Fruit fly (Drosophila melanogaster) whole organism, embryonic: ENCODE data around the gene Art8.
A peak's percentile ranks its signal among the peaks of the same experiment; 100 is the strongest.

Source experiments
- Antp ChIP-seq: fragments of 200-800 bp; sonication (Bioruptor generic); optimal IDR thresholded peaks from 3 replicates; lab custom pipeline; 2016; ENCODE audit warnings: missing biosample characterization, missing genetic modification characterization
- B-H1 ChIP-seq: fragments of 200-800 bp; sonication (Bioruptor generic); IDR thresholded peaks from 3 replicates; pipeline ENCODE4 v1.3.6; 2022; ENCODE audit warnings: missing biosample characterization, missing genetic modification characterization
- CG1024 ChIP-seq: fragments of 200-800 bp; sonication (Bioruptor generic); IDR thresholded peaks from 2 replicates; pipeline ENCODE4 v1.3.6; 2022; ENCODE audit warnings: missing biosample characterization, missing genetic modification characterization
- CG10654 ChIP-seq: fragments of 200-800 bp; sonication (Bioruptor generic); optimal IDR thresholded peaks from 2 replicates; lab custom pipeline; 2016; ENCODE audit warnings: missing biosample characterization, missing genetic modification characterization
- CG11456 ChIP-seq: fragments of 200-800 bp; sonication (Bioruptor generic); IDR thresholded peaks from 3 replicates; pipeline ENCODE4 v1.3.6; 2022; ENCODE audit warnings: missing biosample characterization, missing genetic modification characterization
- CG11696 ChIP-seq: fragments of 200-800 bp; sonication (Bioruptor generic); IDR thresholded peaks from 2 replicates; pipeline ENCODE4 v1.3.6; 2022; ENCODE audit warnings: missing biosample characterization, missing genetic modification characterization
- CG13624 ChIP-seq: fragments of 200-800 bp; sonication (Bioruptor generic); optimal IDR thresholded peaks from 2 replicates; lab custom pipeline; 2016; ENCODE audit warnings: missing biosample characterization, missing genetic modification characterization
- CG14441 ChIP-seq: fragments of 200-800 bp; sonication (Bioruptor generic); IDR thresholded peaks from 2 replicates; pipeline ENCODE4 v1.3.6; 2022; ENCODE audit warnings: missing biosample characterization, missing genetic modification characterization
- CG15011 ChIP-seq: fragments of 200-800 bp; sonication (Bioruptor generic); optimal IDR thresholded peaks from 3 replicates; lab custom pipeline; 2018; ENCODE audit warnings: missing biosample characterization, mild to moderate bottlenecking, missing genetic modification characterization
- CG17361 ChIP-seq: fragments of 200-800 bp; sonication (Bioruptor generic); IDR thresholded peaks from 3 replicates; pipeline ENCODE4 v1.3.6; 2022; ENCODE audit warnings: missing biosample characterization, missing genetic modification characterization
- CG17829 ChIP-seq: fragments of 200-800 bp; optimal IDR thresholded peaks from 2 replicates; lab custom pipeline; 2019; ENCODE audit warnings: missing biosample characterization, mild to moderate bottlenecking, missing genetic modification characterization, moderate library complexity
- CG18764 ChIP-seq: fragments of 200-800 bp; sonication (Bioruptor generic); optimal IDR thresholded peaks from 3 replicates; lab custom pipeline; 2016; ENCODE audit warnings: missing biosample characterization, missing genetic modification characterization
- CG31388 ChIP-seq: fragments of 200-800 bp; sonication (Bioruptor generic); optimal IDR thresholded peaks from 2 replicates; lab custom pipeline; 2016; ENCODE audit warnings: missing biosample characterization, missing genetic modification characterization
- CG4820 ChIP-seq: fragments of 200-800 bp; sonication (Bioruptor generic); optimal IDR thresholded peaks from 3 replicates; lab custom pipeline; 2016; ENCODE audit warnings: missing biosample characterization, missing genetic modification characterization
- CG5180 ChIP-seq: fragments of 200-800 bp; sonication (Bioruptor generic); optimal IDR thresholded peaks from 3 replicates; lab custom pipeline; 2017; ENCODE audit warnings: missing biosample characterization, missing genetic modification characterization, mild to moderate bottlenecking, moderate library complexity, missing genetic modification reagents
- CG5245 ChIP-seq: fragments of 200-800 bp; sonication (Bioruptor generic); optimal IDR thresholded peaks from 3 replicates; lab custom pipeline; 2016; ENCODE audit warnings: missing biosample characterization, missing genetic modification characterization
- CG6683 ChIP-seq: fragments of 200-800 bp; sonication (Bioruptor generic); optimal IDR thresholded peaks from 2 replicates; lab custom pipeline; 2017; ENCODE audit warnings: missing biosample characterization, mild to moderate bottlenecking, missing genetic modification characterization, missing genetic modification reagents
- CG6813 ChIP-seq: fragments of 200-800 bp; sonication (Bioruptor generic); optimal IDR thresholded peaks from 2 replicates; lab custom pipeline; 2017; ENCODE audit warnings: missing biosample characterization, missing genetic modification characterization, mild to moderate bottlenecking, moderate library complexity, missing genetic modification reagents
- CG7357 ChIP-seq: fragments of 200-800 bp; sonication (Bioruptor generic); IDR thresholded peaks from 3 replicates; pipeline ENCODE4 v1.3.6; 2022; ENCODE audit warnings: missing biosample characterization, missing genetic modification characterization
- CG7556 ChIP-seq: fragments of 200-800 bp; sonication (Bioruptor generic); optimal IDR thresholded peaks from 2 replicates; lab custom pipeline; 2017; ENCODE audit warnings: missing biosample characterization, mild to moderate bottlenecking, missing genetic modification characterization
- CG7987 ChIP-seq: fragments of 200-800 bp; sonication (Bioruptor generic); optimal IDR thresholded peaks from 2 replicates; lab custom pipeline; 2018; ENCODE audit warnings: missing biosample characterization, mild to moderate bottlenecking, missing genetic modification characterization, moderate library complexity
- CG8281 ChIP-seq: fragments of 200-800 bp; sonication (Bioruptor generic); optimal IDR thresholded peaks from 2 replicates; lab custom pipeline; 2018; ENCODE audit warnings: missing biosample characterization, mild to moderate bottlenecking, missing genetic modification characterization, moderate library complexity
- CG8924 ChIP-seq: fragments of 200-800 bp; optimal IDR thresholded peaks from 3 replicates; lab custom pipeline; 2019; ENCODE audit warnings: missing biosample characterization, mild to moderate bottlenecking, missing genetic modification characterization, moderate library complexity
- CTCF ChIP-seq: fragments of 200-800 bp; sonication (Bioruptor generic); optimal IDR thresholded peaks from 2 replicates; lab custom pipeline; 2017; ENCODE audit warnings: missing biosample characterization, mild to moderate bottlenecking, missing genetic modification characterization, moderate library complexity
- Fer1 ChIP-seq: fragments of 200-800 bp; sonication (Bioruptor generic); optimal IDR thresholded peaks from 2 replicates; lab custom pipeline; 2017; ENCODE audit warnings: missing biosample characterization, mild to moderate bottlenecking, missing genetic modification characterization
- HHEX ChIP-seq: fragments of 200-800 bp; sonication (Bioruptor generic); optimal IDR thresholded peaks from 3 replicates; lab custom pipeline; 2017; ENCODE audit warnings: missing biosample characterization, mild to moderate bottlenecking, missing genetic modification characterization, missing genetic modification reagents
- Med ChIP-seq: fragments of 200-800 bp; sonication (Bioruptor generic); peaks from one replicate; lab custom pipeline; 2016; ENCODE audit warnings: missing biosample characterization, missing genetic modification characterization, mild to moderate bottlenecking, inconsistent platforms, moderate library complexity
- NFAT ChIP-seq: fragments of 200-800 bp; sonication (Bioruptor generic); IDR thresholded peaks from 2 replicates; pipeline ENCODE4 v1.3.6; 2022; ENCODE audit warnings: missing biosample characterization, missing genetic modification characterization
- Opbp ChIP-seq: fragments of 200-800 bp; sonication (Bioruptor generic); IDR thresholded peaks from 3 replicates; pipeline ENCODE4 v1.3.6; 2022; ENCODE audit warnings: missing biosample characterization, missing genetic modification characterization; ENCODE audit not compliant: partially characterized antibody
- Sin3A ChIP-seq: fragments of >200 bp; optimal IDR thresholded peaks from 2 replicates; lab custom pipeline; 2018
- Stat92E ChIP-seq, 3 experiments: fragments of >200 bp in 2 of 3; fragments of 200-800 bp in 1 of 3; sonication (Bioruptor generic) in 1 of 3; optimal IDR thresholded peaks; 2 replicates each; lab custom pipeline; 2017 to 2019; ENCODE audit warnings: missing biosample characterization in 3 of 3, missing genetic modification characterization in 3 of 3, mild to moderate bottlenecking in 1 of 3, moderate library complexity in 1 of 3
- Trl ChIP-seq, 3 experiments: fragments of >200 bp in 2 of 3; fragments of 200-800 bp in 1 of 3; sonication (Bioruptor generic) in 1 of 3; optimal IDR thresholded peaks; 2 replicates in 1 of 3; 3 replicates in 2 of 3; lab custom pipeline; 2016 to 2017; ENCODE audit warnings: missing biosample characterization in 1 of 3, missing genetic modification characterization in 1 of 3
- al ChIP-seq: fragments of 200-800 bp; sonication (Bioruptor generic); IDR thresholded peaks from 2 replicates; pipeline ENCODE4 v1.3.6; 2022; ENCODE audit warnings: missing biosample characterization, missing genetic modification characterization
- ase ChIP-seq: fragments of 200-800 bp; sonication (Bioruptor generic); IDR thresholded peaks from 3 replicates; pipeline ENCODE4 v1.3.6; 2022; ENCODE audit warnings: missing biosample characterization, missing genetic modification characterization
- bab2 ChIP-seq: fragments of 200-800 bp; sonication (Bioruptor generic); optimal IDR thresholded peaks from 2 replicates; lab custom pipeline; 2016; ENCODE audit warnings: missing biosample characterization, missing genetic modification characterization
- cas ChIP-seq: fragments of 200-800 bp; sonication (Bioruptor generic); IDR thresholded peaks from 2 replicates; pipeline ENCODE4 v1.3.6; 2022; ENCODE audit warnings: missing biosample characterization, missing genetic modification characterization
- cg ChIP-seq: fragments of 200-800 bp; sonication (Bioruptor generic); optimal IDR thresholded peaks from 3 replicates; lab custom pipeline; 2019; ENCODE audit warnings: missing biosample characterization, mild to moderate bottlenecking, missing genetic modification characterization, moderate library complexity
- chm ChIP-seq: fragments of 200-800 bp; sonication (Bioruptor generic); IDR thresholded peaks from 2 replicates; pipeline ENCODE4 v1.3.6; 2022; ENCODE audit warnings: missing biosample characterization, missing genetic modification characterization
- esg ChIP-seq: fragments of 200-800 bp; sonication (Bioruptor generic); conservative IDR thresholded peaks from 2 replicates; pipeline ENCODE4 v1.3.6; 2022; ENCODE audit warnings: missing biosample characterization, missing genetic modification characterization
- fd64A ChIP-seq: fragments of 200-800 bp; sonication (Bioruptor generic); optimal IDR thresholded peaks from 3 replicates; lab custom pipeline; 2018; ENCODE audit warnings: missing biosample characterization, mild to moderate bottlenecking, missing genetic modification characterization
- gem ChIP-seq: fragments of 200-800 bp; sonication (Bioruptor generic); optimal IDR thresholded peaks from 2 replicates; lab custom pipeline; 2019; ENCODE audit warnings: missing biosample characterization, mild to moderate bottlenecking, missing genetic modification characterization, moderate library complexity
- lbe ChIP-seq: fragments of 200-800 bp; sonication (Bioruptor generic); optimal IDR thresholded peaks from 2 replicates; lab custom pipeline; 2016; ENCODE audit warnings: missing biosample characterization, mild to moderate bottlenecking, missing genetic modification characterization
- lmd ChIP-seq: fragments of 200-800 bp; sonication (Bioruptor generic); IDR thresholded peaks from 2 replicates; pipeline ENCODE4 v1.3.6; 2022; ENCODE audit warnings: missing biosample characterization, missing genetic modification characterization
- mirr ChIP-seq: fragments of 200-800 bp; sonication (Bioruptor generic); optimal IDR thresholded peaks from 3 replicates; lab custom pipeline; 2018; ENCODE audit warnings: missing biosample characterization, mild to moderate bottlenecking, missing genetic modification characterization
- pb ChIP-seq: fragments of 200-800 bp; sonication (Bioruptor generic); optimal IDR thresholded peaks from 3 replicates; lab custom pipeline; 2016; ENCODE audit warnings: missing biosample characterization, missing genetic modification characterization
- row ChIP-seq: fragments of 200-800 bp; sonication (Bioruptor generic); IDR thresholded peaks from 3 replicates; pipeline ENCODE4 v1.3.6; 2022; ENCODE audit warnings: missing biosample characterization, missing genetic modification characterization
- slou ChIP-seq: fragments of 200-800 bp; sonication (Bioruptor generic); optimal IDR thresholded peaks from 3 replicates; lab custom pipeline; 2016; ENCODE audit warnings: missing biosample characterization, missing genetic modification characterization
- sqz ChIP-seq: fragments of 200-800 bp; sonication (Bioruptor generic); optimal IDR thresholded peaks from 3 replicates; lab custom pipeline; 2018; ENCODE audit warnings: missing biosample characterization, mild to moderate bottlenecking, missing genetic modification characterization
- stc ChIP-seq: fragments of 200-800 bp; sonication (Bioruptor generic); IDR thresholded peaks from 2 replicates; pipeline ENCODE4 v1.3.6; 2022; ENCODE audit warnings: missing biosample characterization, missing genetic modification characterization
- trem ChIP-seq: fragments of 200-800 bp; optimal IDR thresholded peaks from 3 replicates; lab custom pipeline; 2019; ENCODE audit warnings: missing biosample characterization, mild to moderate bottlenecking, missing genetic modification characterization, moderate library complexity
- wdn ChIP-seq: fragments of 200-800 bp; sonication (Bioruptor generic); IDR thresholded peaks from 2 replicates; pipeline ENCODE4 v1.3.6; 2022; ENCODE audit warnings: missing biosample characterization, missing genetic modification characterization

Art8 gene

DNA sequence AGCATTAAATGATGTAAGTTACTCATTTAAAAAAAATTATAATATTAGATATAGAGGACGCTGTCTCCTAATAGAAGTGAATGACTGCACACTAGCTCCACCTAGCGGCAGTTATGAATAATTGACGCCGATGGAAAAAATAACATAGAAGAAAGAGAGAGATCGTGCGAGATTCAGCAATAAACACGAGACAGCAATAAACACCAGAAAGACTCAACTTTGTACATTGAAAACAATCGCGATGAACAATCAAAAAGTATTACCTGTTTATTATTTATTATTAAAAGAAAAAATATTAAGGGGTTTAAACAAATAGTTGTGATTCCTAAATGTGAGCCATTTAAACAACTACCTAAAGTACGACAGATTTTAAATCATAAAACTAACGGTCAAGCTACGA, 24.7 kb downstream of the Art8 start (continued):
- peak; percentile 34; the same call in 1 of the 3 replicates for TF ChIP-seq B-H1 (GFP tag; lab: Robert Waterston, UW)
- TF ChIP-seq Trl (optimal IDR thresholded peaks at IDR 0.05; lab: Kevin White, UChicago) = no peak
- peak; percentile 24 for TF ChIP-seq Trl (GFP tag; optimal IDR thresholded peaks at IDR 0.05; lab: Kevin White, UChicago)
- 0 out of 3 replicates have a peak, but pooled peaks have one; percentile 43 for TF ChIP-seq CG7357
- no peak for TF ChIP-seq CG11456 (GFP tag; lab: Robert Waterston, UW)
- TF ChIP-seq NFAT (GFP tag; lab: Robert Waterston, UW) = peak; percentile 66
- TF ChIP-seq ase = peak; percentile 61; the same call in 2 of the 3 replicates
- TF ChIP-seq CG17829 (tag; lab: Kevin White, UChicago) = peak; percentile 67
- TF ChIP-seq CG11696 = peak; percentile 68
- peak; percentile 27 for TF ChIP-seq CG5180
- peak; percentile 47 for TF ChIP-seq Fer1 (GFP tag; lab: Kevin White, UChicago)
- no peak for TF ChIP-seq wdn (GFP tag; lab: Robert Waterston, UW)
- TF ChIP-seq Opbp (GFP tag; lab: Robert Waterston, UW) = no peak
- peak; percentile 30; the same call in 1 of the 3 replicates for TF ChIP-seq row (GFP tag; lab: Robert Waterston, UW)
- peak; percentile 38 for TF ChIP-seq CG4820 (GFP tag; lab: Kevin White, UChicago)
- peak; percentile 39 for TF ChIP-seq esg (GFP tag; lab: Robert Waterston, UW)
- peak; percentile 56 for TF ChIP-seq CG7987
- no peak for TF ChIP-seq cas (GFP tag; lab: Robert Waterston, UW)
- peak; percentile 65 for TF ChIP-seq CG14441 (GFP tag; lab: Robert Waterston, UW)
- peak; percentile 75 for TF ChIP-seq Med (GFP tag; lab: Kevin White, UChicago)
- peak; percentile 14; the same call in 1 of the 2 replicates for TF ChIP-seq al (GFP tag; lab: Robert Waterston, UW)
- no peak for TF ChIP-seq pb (GFP tag; lab: Kevin White, UChicago)
- TF ChIP-seq trem (tag; lab: Kevin White, UChicago) = peak; percentile 18
- no peak for TF ChIP-seq CG8924 (tag; lab: Kevin White, UChicago)
- TF ChIP-seq cg (GFP tag; lab: Kevin White, UChicago) = no peak
- no peak for TF ChIP-seq CG6683 (GFP tag; lab: Kevin White, UChicago)
- TF ChIP-seq CTCF (GFP tag; lab: Kevin White, UChicago) = peak; percentile 97
- TF ChIP-seq CG13624 (GFP tag; lab: Kevin White, UChicago) = peak; percentile 3
- TF ChIP-seq sqz = peak; percentile 76
- TF ChIP-seq CG1024 (GFP tag; lab: Robert Waterston, UW) = peak; percentile 70
- TF ChIP-seq CG5245 (GFP tag; lab: Kevin White, UChicago) = peak; percentile 70
- no peak for TF ChIP-seq Antp
- TF ChIP-seq CG18764 = peak; percentile 39
- TF ChIP-seq CG31388 = no peak
- TF ChIP-seq lbe (GFP tag; lab: Kevin White, UChicago) = peak; percentile 17
- no peak for TF ChIP-seq CG7556
- TF ChIP-seq gem (tag; lab: Kevin White, UChicago) = no peak
- TF ChIP-seq lmd = no peak
- no peak for TF ChIP-seq bab2 (GFP tag; lab: Kevin White, UChicago)
- TF ChIP-seq CG17361 (GFP tag; lab: Robert Waterston, UW) = peak; percentile 59; the same call in 2 of the 3 replicates
- no peak for TF ChIP-seq Sin3A (lab: Kevin White, UChicago)
- peak in 1 of 3 experiments; percentile 16 for TF ChIP-seq Stat92E (GFP tag; optimal IDR thresholded peaks at IDR 0.05; lab: Kevin White, UChicago)
- 0 out of 2 replicates have a peak, but pooled peaks have one; percentile 9 for TF ChIP-seq chm (GFP tag; lab: Robert Waterston, UW)
- TF ChIP-seq mirr (GFP tag; lab: Kevin White, UChicago) = no peak
- no peak for TF ChIP-seq CG10654 (GFP tag; lab: Kevin White, UChicago)
- peak; percentile 7 for TF ChIP-seq CG8281 (tag; lab: Kevin White, UChicago)
- TF ChIP-seq stc (GFP tag; lab: Robert Waterston, UW) = peak; percentile 65; the same call in 1 of the 2 replicates
- no peak for TF ChIP-seq fd64A (GFP tag; lab: Kevin White, UChicago)
- no peak for TF ChIP-seq slou (GFP tag; lab: Kevin White, UChicago)
- peak; percentile 17 for TF ChIP-seq HHEX (GFP tag; lab: Kevin White, UChicago)
- TF ChIP-seq CG15011 (GFP tag; lab: Kevin White, UChicago) = peak; percentile 7
- peak; percentile 34 for TF ChIP-seq CG6813 (GFP tag; lab: Kevin White, UChicago)
